Worm (Caenorhabditis elegans) whole organism, L1 larva: ENCODE data around the gene let-19.

Source experiments
- C04F5.9 ChIP-seq: sonication (generic microtip); optimal IDR thresholded peaks from 2 replicates; lab custom pipeline; 2016; ENCODE audit warnings: missing genetic modification characterization, missing compliant biosample characterization
- F16B12.6 ChIP-seq: fragments of 150-350 bp; optimal IDR thresholded peaks from 2 replicates; lab custom pipeline; 2014; ENCODE audit warnings: missing biosample characterization, missing genetic modification characterization
- Y116A8C.19 ChIP-seq: sonication (generic microtip); optimal IDR thresholded peaks from 2 replicates; lab custom pipeline; 2016; ENCODE audit warnings: missing compliant biosample characterization, missing genetic modification characterization, borderline replicate concordance
- aha-1 ChIP-seq: fragments of 150-350 bp; optimal IDR thresholded peaks from 2 replicates; lab custom pipeline; 2014; ENCODE audit warnings: missing biosample characterization, missing genetic modification characterization
- ama-1 ChIP-seq: fragments of 150-350 bp; optimal IDR thresholded peaks from 2 replicates; lab custom pipeline; 2014
- blmp-1 ChIP-seq: fragments of 150-350 bp; optimal IDR thresholded peaks from 2 replicates; lab custom pipeline; 2014; ENCODE audit warnings: missing biosample characterization, missing genetic modification characterization
- ceh-82 ChIP-seq, 3 experiments: fragments of 150-350 bp in 1 of 3; sonication (generic microtip) in 2 of 3; optimal IDR thresholded peaks; 2 replicates each; lab custom pipeline; 2014 to 2017; ENCODE audit warnings: missing biosample characterization in 3 of 3, missing genetic modification characterization in 3 of 3
- ceh-88 ChIP-seq: fragments of 200-800 bp; sonication (Bioruptor generic); IDR thresholded peaks from 2 replicates; pipeline ENCODE4 v1.3.6; 2022; ENCODE audit warnings: missing genetic modification characterization, missing compliant biosample characterization
- ceh-90 ChIP-seq: sonication (generic microtip); optimal IDR thresholded peaks from 2 replicates; lab custom pipeline; 2016; ENCODE audit warnings: missing genetic modification characterization, missing compliant biosample characterization
- efl-1 ChIP-seq, 4 experiments: fragments of 150-350 bp; optimal IDR thresholded peaks in 3 of 4; peaks in 1 of 4; 1 replicate in 1 of 4; 2 replicates in 3 of 4; lab custom pipeline; 2014; ENCODE audit warnings: missing biosample characterization in 2 of 4, missing genetic modification characterization in 2 of 4, missing genetic modification reagents in 2 of 4
- elt-2 ChIP-seq: sonication (generic microtip); optimal IDR thresholded peaks from 2 replicates; lab custom pipeline; 2016; ENCODE audit warnings: missing genetic modification characterization, mild to moderate bottlenecking, inconsistent platforms, missing compliant biosample characterization, missing genetic modification reagents
- elt-3 ChIP-seq, 6 experiments: fragments of 150-350 bp in 1 of 6; sonication (generic microtip); optimal IDR thresholded peaks; 2 replicates each; lab custom pipeline; 2017 to 2018; ENCODE audit warnings: missing biosample characterization in 6 of 6, missing genetic modification characterization in 6 of 6, inconsistent platforms in 1 of 6
- ets-5 ChIP-seq: fragments of 200-800 bp; sonication (Bioruptor generic); IDR thresholded peaks from 2 replicates; pipeline ENCODE4 v1.3.6; 2022; ENCODE audit warnings: missing genetic modification characterization, missing compliant biosample characterization
- fkh-10 ChIP-seq: sonication (generic microtip); optimal IDR thresholded peaks from 2 replicates; lab custom pipeline; 2017; ENCODE audit warnings: missing biosample characterization, missing genetic modification reagents, missing genetic modification characterization
- fkh-4 ChIP-seq: sonication (generic microtip); optimal IDR thresholded peaks from 2 replicates; lab custom pipeline; 2016; ENCODE audit warnings: missing compliant biosample characterization, missing genetic modification characterization, borderline replicate concordance
- fos-1 ChIP-seq: fragments of 150-350 bp; optimal IDR thresholded peaks from 2 replicates; lab custom pipeline; 2014; ENCODE audit warnings: missing biosample characterization, missing genetic modification characterization
- grh-1 ChIP-seq: fragments of 200-800 bp; sonication (Bioruptor generic); IDR thresholded peaks from 2 replicates; pipeline ENCODE4 v1.3.6; 2022; ENCODE audit warnings: missing genetic modification reagents, missing genetic modification characterization, missing compliant biosample characterization
- hlh-17 ChIP-seq: fragments of 200-800 bp; sonication (Bioruptor generic); optimal IDR thresholded peaks from 2 replicates; lab custom pipeline; 2018; ENCODE audit warnings: missing genetic modification characterization, mild to moderate bottlenecking, missing compliant biosample characterization, moderate library complexity, borderline replicate concordance
- hpl-2 ChIP-seq: fragments of 150-350 bp; optimal IDR thresholded peaks from 2 replicates; lab custom pipeline; 2014; ENCODE audit warnings: missing biosample characterization, missing genetic modification reagents, missing genetic modification characterization
- irx-1 ChIP-seq: sonication (generic microtip); optimal IDR thresholded peaks from 2 replicates; lab custom pipeline; 2016; ENCODE audit warnings: missing genetic modification characterization, missing compliant biosample characterization
- lin-15B ChIP-seq: fragments of 150-350 bp; sonication (generic microtip); optimal IDR thresholded peaks from 3 replicates; lab custom pipeline; 2014; ENCODE audit warnings: missing biosample characterization, missing genetic modification characterization
- lin-39 ChIP-seq: fragments of 150-350 bp; optimal IDR thresholded peaks from 2 replicates; lab custom pipeline; 2014; ENCODE audit warnings: missing biosample characterization, missing genetic modification reagents, missing genetic modification characterization
- lir-3 ChIP-seq: sonication (generic microtip); optimal IDR thresholded peaks from 2 replicates; lab custom pipeline; 2016; ENCODE audit warnings: mild to moderate bottlenecking, missing genetic modification characterization, moderate library complexity, missing compliant biosample characterization; ENCODE audit not compliant: poor library complexity
- lsy-2 ChIP-seq, 2 experiments: fragments of 150-350 bp; optimal IDR thresholded peaks; 2 replicates each; lab custom pipeline; 2014; ENCODE audit warnings: missing biosample characterization in 2 of 2, missing genetic modification characterization in 2 of 2
- mef-2 ChIP-seq: fragments of 150-350 bp; optimal IDR thresholded peaks from 2 replicates; lab custom pipeline; 2014; ENCODE audit warnings: missing biosample characterization, missing genetic modification characterization
- mep-1 ChIP-seq: fragments of 150-350 bp; optimal IDR thresholded peaks from 2 replicates; lab custom pipeline; 2014; ENCODE audit warnings: missing biosample characterization, missing genetic modification characterization
- nhr-11 ChIP-seq: fragments of 150-350 bp; optimal IDR thresholded peaks from 2 replicates; lab custom pipeline; 2014; ENCODE audit warnings: missing biosample characterization, missing genetic modification characterization
- nhr-237 ChIP-seq: fragments of 150-350 bp; optimal IDR thresholded peaks from 2 replicates; lab custom pipeline; 2014; ENCODE audit warnings: missing biosample characterization, missing genetic modification characterization
- nhr-28 ChIP-seq: fragments of 150-350 bp; optimal IDR thresholded peaks from 2 replicates; lab custom pipeline; 2014; ENCODE audit warnings: missing biosample characterization, missing genetic modification characterization
- nhr-47 ChIP-seq: sonication (generic microtip); optimal IDR thresholded peaks from 2 replicates; lab custom pipeline; 2016; ENCODE audit warnings: mild to moderate bottlenecking, missing genetic modification characterization, moderate library complexity, missing compliant biosample characterization
- nhr-84 ChIP-seq: sonication (generic microtip); optimal IDR thresholded peaks from 2 replicates; lab custom pipeline; 2017; ENCODE audit warnings: missing biosample characterization, missing genetic modification characterization
- nhr-85 ChIP-seq: sonication (generic microtip); peaks from one replicate; lab custom pipeline; 2016; ENCODE audit warnings: missing genetic modification characterization, inconsistent platforms, missing compliant biosample characterization
- pag-3 ChIP-seq: sonication (generic microtip); optimal IDR thresholded peaks from 2 replicates; lab custom pipeline; 2017; ENCODE audit warnings: missing genetic modification characterization, mild to moderate bottlenecking, missing compliant biosample characterization, antibody characterized with exemption, borderline replicate concordance; ENCODE audit not compliant: insufficient read depth
- pax-3 ChIP-seq: fragments of 200-800 bp; sonication (Bioruptor generic); optimal IDR thresholded peaks from 2 replicates; lab custom pipeline; 2018; ENCODE audit warnings: mild to moderate bottlenecking, missing genetic modification characterization, moderate library complexity, missing compliant biosample characterization
- pqm-1 ChIP-seq: sonication (generic microtip); optimal IDR thresholded peaks from 3 replicates; lab custom pipeline; 2017; ENCODE audit warnings: missing biosample characterization, missing genetic modification characterization
- rnt-1 ChIP-seq: sonication (generic microtip); optimal IDR thresholded peaks from 2 replicates; lab custom pipeline; 2016; ENCODE audit warnings: mild to moderate bottlenecking, missing genetic modification characterization, moderate library complexity, missing compliant biosample characterization
- snpc-4 ChIP-seq: fragments of 150-350 bp; optimal IDR thresholded peaks from 2 replicates; lab custom pipeline; 2014; ENCODE audit warnings: missing biosample characterization, missing genetic modification characterization
- sox-4 ChIP-seq: sonication (generic microtip); optimal IDR thresholded peaks from 2 replicates; lab custom pipeline; 2016; ENCODE audit warnings: missing genetic modification characterization, missing compliant biosample characterization
- sptf-1 ChIP-seq: fragments of 150-350 bp; optimal IDR thresholded peaks from 2 replicates; lab custom pipeline; 2014; ENCODE audit warnings: missing biosample characterization, missing genetic modification characterization
- sup-37 ChIP-seq: fragments of 200-800 bp; sonication (Bioruptor generic); optimal IDR thresholded peaks from 2 replicates; lab custom pipeline; 2018; ENCODE audit warnings: mild to moderate bottlenecking, missing genetic modification characterization, missing compliant biosample characterization
- tlp-1 ChIP-seq: fragments of 150-350 bp; optimal IDR thresholded peaks from 2 replicates; lab custom pipeline; 2014; ENCODE audit warnings: missing biosample characterization, missing genetic modification characterization
- unc-130 ChIP-seq: fragments of 150-350 bp; optimal IDR thresholded peaks from 2 replicates; lab custom pipeline; 2017; ENCODE audit warnings: missing biosample characterization, missing genetic modification characterization, inconsistent platforms
- unc-30 ChIP-seq: sonication (generic microtip); optimal IDR thresholded peaks from 2 replicates; lab custom pipeline; 2017; ENCODE audit warnings: missing biosample characterization, missing genetic modification characterization
- xbp-1 ChIP-seq: sonication (generic microtip); optimal IDR thresholded peaks from 2 replicates; lab custom pipeline; 2016; ENCODE audit warnings: missing genetic modification characterization, missing compliant biosample characterization
- zag-1 ChIP-seq: fragments of 150-350 bp; optimal IDR thresholded peaks from 2 replicates; lab custom pipeline; 2014; ENCODE audit warnings: missing biosample characterization, missing genetic modification characterization
- ztf-11 ChIP-seq, 2 experiments: sonication (generic microtip); optimal IDR thresholded peaks; 2 replicates each; lab custom pipeline; 2016 to 2017; ENCODE audit warnings: missing genetic modification characterization in 2 of 2, missing biosample characterization in 1 of 2, missing compliant biosample characterization in 1 of 2
- ztf-4 ChIP-seq: fragments of 150-350 bp; optimal IDR thresholded peaks from 2 replicates; lab custom pipeline; 2014; ENCODE audit warnings: missing biosample characterization, missing genetic modification characterization

let-19 gene

ce11 chrII:8820126-8820972 is 49.6 kb downstream of the let-19 start (continued):
- TF ChIP-seq elt-3 (tag; optimal IDR thresholded peaks at IDR 0.05; lab: Kevin White, UChicago) (peak in 3 of 6 experiments; percentile 30 to 61 (median 33)), pag-3 (no peak), aha-1 (no peak), lir-3 (tag; lab: Kevin White, UChicago) (peak; percentile 28), fkh-4 (tag; lab: Kevin White, UChicago) (no peak), pax-3 (tag; lab: Kevin White, UChicago) (no peak), ets-5 (GFP tag; lab: Robert Waterston, UW) (no peak), elt-2 (no peak), F16B12.6 (tag; lab: Kevin White, UChicago) (no peak), nhr-11 (tag; lab: Kevin White, UChicago) (no peak), sup-37 (GFP tag; lab: Kevin White, UChicago) (no peak), lin-15B (tag; lab: Kevin White, UChicago) (peak; percentile 8), Y116A8C.19 (no peak), unc-30 (tag; lab: Kevin White, UChicago) (no peak), mep-1 (tag; lab: Kevin White, UChicago) (no peak), lin-39 (tag; lab: Kevin White, UChicago) (no peak), ceh-82 (tag; optimal IDR thresholded peaks at IDR 0.05; lab: Kevin White, UChicago) (no peak), ceh-90 (tag; lab: Kevin White, UChicago) (no peak), grh-1 (GFP tag; lab: Robert Waterston, UW) (0 out of 2 replicates have a peak, but pooled peaks have one; percentile 25), fos-1 (tag; lab: Kevin White, UChicago) (no peak), lsy-2 (tag; optimal IDR thresholded peaks at IDR 0.05; lab: Kevin White, UChicago) (no peak), C04F5.9 (tag; lab: Kevin White, UChicago) (no peak), sox-4 (tag; lab: Kevin White, UChicago) (no peak), ztf-11 (tag; optimal IDR thresholded peaks at IDR 0.05; lab: Kevin White, UChicago) (no peak), nhr-84 (no peak), unc-130 (tag; lab: Kevin White, UChicago) (no peak), mef-2 (tag; lab: Kevin White, UChicago) (no peak), zag-1 (tag; lab: Kevin White, UChicago) (no peak), rnt-1 (tag; lab: Kevin White, UChicago) (peak; percentile 9), irx-1 (tag; lab: Kevin White, UChicago) (no peak), blmp-1 (tag; lab: Kevin White, UChicago) (peak; percentile 33), tlp-1 (tag; lab: Kevin White, UChicago) (no peak), efl-1 (optimal IDR thresholded peaks at IDR 0.05; lab: Kevin White, UChicago) (peak in 1 of 2 experiments; percentile 1), efl-1 (GFP tag; optimal IDR thresholded peaks at IDR 0.05 in 1 of 2; lab: Kevin White, UChicago) (peak in 1 of 2 experiments; percentile 89), xbp-1 (no peak), nhr-47 (tag; lab: Kevin White, UChicago) (peak; percentile 48), fkh-10 (GFP tag; lab: Kevin White, UChicago) (no peak), hpl-2 (no peak), nhr-28 (tag; lab: Kevin White, UChicago) (no peak), ama-1 (peak; percentile 46), ceh-88 (GFP tag; lab: Robert Waterston, UW) (no peak), hlh-17 (GFP tag; lab: Kevin White, UChicago) (no peak), nhr-237 (no peak), ztf-4 (tag; lab: Kevin White, UChicago) (peak; percentile 0), snpc-4 (tag; lab: Kevin White, UChicago) (no peak), nhr-85 (tag; lab: Kevin White, UChicago) (peak; percentile 73), sptf-1 (tag; lab: Kevin White, UChicago) (no peak), pqm-1 (tag; lab: Kevin White, UChicago) (no peak)
